Fruit fly (Drosophila melanogaster) whole organism, embryonic: ENCODE data around the gene Mkp3.

Experiments
- CG12155 ChIP-seq: fragments of 200-800 bp; sonication (Bioruptor generic); optimal IDR thresholded peaks from 3 replicates; lab custom pipeline; 2016; ENCODE audit warnings: missing biosample characterization, missing genetic modification characterization
- CG3281 ChIP-seq: fragments of 200-800 bp; sonication (Bioruptor generic); optimal IDR thresholded peaks from 3 replicates; lab custom pipeline; 2017; ENCODE audit warnings: missing biosample characterization, mild to moderate bottlenecking, missing genetic modification characterization
- CG9932 ChIP-seq: fragments of 200-800 bp; sonication (Bioruptor generic); IDR thresholded peaks from 2 replicates; pipeline ENCODE4 v1.3.6; 2022; ENCODE audit warnings: missing biosample characterization, missing genetic modification characterization

DNA sequence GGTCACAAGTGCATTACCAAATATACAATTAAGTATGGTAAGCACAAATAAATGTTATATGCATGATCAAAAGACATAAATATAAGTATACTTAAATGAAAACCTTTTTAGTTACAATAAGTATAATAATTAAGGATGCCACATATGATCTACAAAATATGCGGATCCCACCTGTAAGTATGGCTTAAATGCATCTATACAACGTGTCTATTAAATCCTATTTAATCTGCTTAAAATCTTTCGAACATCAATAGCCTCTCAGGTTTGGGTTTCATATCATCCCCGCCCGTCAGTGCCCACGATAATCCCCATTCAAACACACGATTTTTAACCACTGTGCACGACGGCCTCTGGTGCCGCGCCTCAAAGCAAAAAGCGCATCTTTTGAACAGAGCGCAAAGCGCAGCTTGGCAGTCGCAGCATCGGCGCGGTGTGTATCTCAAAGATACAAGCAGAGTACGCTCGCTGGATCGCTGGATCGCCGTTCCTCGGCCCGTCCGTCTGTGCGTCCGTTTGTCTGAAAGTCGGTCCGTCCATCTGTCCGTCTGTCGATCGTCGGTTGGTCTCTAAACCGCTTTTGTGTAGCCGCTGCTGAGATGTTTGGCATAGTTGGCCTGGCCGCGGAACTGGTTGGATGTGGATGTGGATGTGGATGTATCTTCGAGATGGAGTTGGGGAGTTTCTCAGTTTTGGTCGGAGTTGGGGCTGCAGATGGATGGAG, 44.4 kb downstream of the Mkp3 start:
- peak; percentile 18 for TF ChIP-seq CG12155 (GFP tag; lab: Kevin White, UChicago)
- no peak for TF ChIP-seq CG3281 (GFP tag; lab: Kevin White, UChicago)
- TF ChIP-seq CG9932, result no peak
